Worm (Caenorhabditis elegans) whole organism, late embryonic: ENCODE results near the gene tra-2.

ENCODE experiments used
- C08G9.2 ChIP-seq: sonication (generic microtip); optimal IDR thresholded peaks from 2 replicates; lab custom pipeline; 2016; ENCODE audit warnings: mild to moderate bottlenecking, missing genetic modification characterization, moderate library complexity, missing compliant biosample characterization
- ahr-1 ChIP-seq: sonication (generic microtip); optimal IDR thresholded peaks from 2 replicates; lab custom pipeline; 2016; ENCODE audit warnings: missing genetic modification characterization, missing compliant biosample characterization
- ets-4 ChIP-seq: sonication (generic microtip); optimal IDR thresholded peaks from 2 replicates; lab custom pipeline; 2016; ENCODE audit warnings: missing genetic modification characterization, missing compliant biosample characterization
- fkh-10 ChIP-seq: fragments of 150-350 bp; optimal IDR thresholded peaks from 2 replicates; lab custom pipeline; 2014; ENCODE audit warnings: missing biosample characterization, missing genetic modification reagents, missing genetic modification characterization
- lin-11 ChIP-seq: fragments of 200-800 bp; sonication (Bioruptor generic); optimal IDR thresholded peaks from 2 replicates; lab custom pipeline; 2018; ENCODE audit warnings: mild to moderate bottlenecking, missing genetic modification characterization, missing compliant biosample characterization
- nhr-11 ChIP-seq: fragments of 150-350 bp; optimal IDR thresholded peaks from 2 replicates; lab custom pipeline; 2014; ENCODE audit warnings: missing biosample characterization, missing genetic modification characterization
- pax-1 ChIP-seq: fragments of 150-350 bp; optimal IDR thresholded peaks from 2 replicates; lab custom pipeline; 2014; ENCODE audit warnings: missing biosample characterization, missing genetic modification characterization
- pha-2 ChIP-seq: sonication (generic microtip); optimal IDR thresholded peaks from 2 replicates; lab custom pipeline; 2017; ENCODE audit warnings: mild to moderate bottlenecking, missing genetic modification characterization, missing compliant biosample characterization
- pha-4 ChIP-seq: fragments of 150-350 bp; optimal IDR thresholded peaks from 2 replicates; lab custom pipeline; 2018; ENCODE audit warnings: missing biosample characterization, missing genetic modification reagents, missing genetic modification characterization
- tbx-2 ChIP-seq: sonication (generic microtip); optimal IDR thresholded peaks from 2 replicates; lab custom pipeline; 2016; ENCODE audit warnings: missing genetic modification characterization, missing compliant biosample characterization

DNA sequence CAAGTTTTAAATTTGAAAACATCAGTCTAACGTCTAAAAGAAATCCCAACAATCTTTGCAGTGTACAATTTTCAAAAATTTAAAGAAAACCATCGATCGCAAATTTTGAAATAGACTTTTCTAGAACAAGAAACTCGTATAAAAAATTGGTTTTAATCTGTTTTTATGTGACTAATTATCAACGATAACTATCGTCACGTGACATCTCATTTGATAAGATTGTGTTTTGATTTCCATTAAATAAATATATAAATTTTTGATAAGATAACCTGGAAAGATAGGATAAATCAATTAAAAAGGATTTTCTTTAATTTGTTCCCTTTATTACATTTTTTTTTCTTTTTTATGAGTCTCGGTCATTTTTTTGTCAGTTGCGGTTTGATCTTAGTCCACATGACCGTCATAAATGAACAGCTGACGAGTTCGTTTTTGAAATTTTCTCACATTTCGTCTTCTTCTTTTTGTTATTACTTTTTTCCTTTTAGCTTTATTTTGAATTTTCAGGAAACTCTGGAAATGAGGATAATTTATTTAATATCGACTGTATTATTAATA is 55.8 kb downstream of the tra-2 start, which contains the start of gene asm-1:
- TF ChIP-seq pax-1 (tag; lab: Kevin White, UChicago): no peak
- no peak for TF ChIP-seq C08G9.2 (tag; lab: Kevin White, UChicago)
- TF ChIP-seq pha-2 (tag; lab: Kevin White, UChicago): no peak
- TF ChIP-seq lin-11: no peak
- TF ChIP-seq tbx-2 (tag; lab: Kevin White, UChicago): no peak
- no peak for TF ChIP-seq pha-4 (tag; lab: Kevin White, UChicago)
- TF ChIP-seq fkh-10 (GFP tag; lab: Kevin White, UChicago): no peak
- TF ChIP-seq ahr-1 (tag; lab: Kevin White, UChicago): no peak
- TF ChIP-seq ets-4 (tag; lab: Kevin White, UChicago): no peak
- TF ChIP-seq nhr-11 (tag; lab: Kevin White, UChicago): no peak
